Worm (Caenorhabditis elegans): ENCODE data around the gene ndnf-1.

Gene ndnf-1

DNA sequence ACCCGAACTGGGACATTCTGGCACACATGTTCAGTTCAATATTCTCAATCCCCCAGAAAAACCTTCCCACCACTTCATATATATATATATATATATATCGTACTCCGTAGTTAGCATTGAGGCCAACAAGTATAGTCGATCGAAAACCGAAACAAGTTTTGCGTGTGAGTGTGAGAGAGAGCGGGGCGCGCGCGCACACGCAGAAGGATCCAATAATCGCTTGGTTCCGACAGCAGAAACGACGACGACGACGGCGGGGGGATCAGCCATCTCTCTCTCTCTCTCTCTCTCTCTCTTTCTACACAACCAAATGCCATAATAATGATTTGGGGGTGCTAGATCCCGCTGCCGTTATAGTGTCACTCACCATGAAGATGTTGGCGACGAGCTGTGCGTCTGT lies 33.9 kb downstream of the ndnf-1 start:
- TF ChIP-seq unc-62 (GFP tag; optimal IDR thresholded peaks at IDR 0.05), result no peak

ce11 chrIV:2993278-2993899 lies 35.4 kb downstream of the ndnf-1 start:
- no peak for TF ChIP-seq unc-62 (GFP tag; optimal IDR thresholded peaks at IDR 0.05)

- TF ChIP-seq unc-62 (GFP tag; optimal IDR thresholded peaks at IDR 0.05), result no peak
These were observed 38.2 kb downstream of the ndnf-1 start for ce11 chrIV:2990519-2990918.

DNA sequence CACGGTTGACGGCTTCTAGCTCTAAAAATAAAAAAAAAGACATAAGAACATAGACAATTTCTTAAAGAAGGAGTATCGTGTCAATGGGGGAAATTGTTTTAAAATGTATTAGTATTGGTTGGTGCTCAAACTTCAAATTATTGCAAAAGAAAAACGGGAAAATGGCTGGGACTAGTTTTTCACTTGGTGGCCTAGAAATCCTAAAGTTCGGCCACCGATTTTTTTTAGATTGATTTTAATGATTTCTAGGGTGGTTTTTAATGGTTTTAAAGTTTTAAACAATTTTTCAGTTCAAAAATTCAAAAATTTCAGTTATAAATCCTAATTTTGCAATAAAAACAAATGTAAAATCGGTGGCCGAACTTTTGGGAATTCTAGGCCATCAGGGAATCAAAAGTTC lies 42.0 kb downstream of the ndnf-1 start:
- TF ChIP-seq unc-62 (GFP tag; optimal IDR thresholded peaks at IDR 0.05), result no peak

DNA sequence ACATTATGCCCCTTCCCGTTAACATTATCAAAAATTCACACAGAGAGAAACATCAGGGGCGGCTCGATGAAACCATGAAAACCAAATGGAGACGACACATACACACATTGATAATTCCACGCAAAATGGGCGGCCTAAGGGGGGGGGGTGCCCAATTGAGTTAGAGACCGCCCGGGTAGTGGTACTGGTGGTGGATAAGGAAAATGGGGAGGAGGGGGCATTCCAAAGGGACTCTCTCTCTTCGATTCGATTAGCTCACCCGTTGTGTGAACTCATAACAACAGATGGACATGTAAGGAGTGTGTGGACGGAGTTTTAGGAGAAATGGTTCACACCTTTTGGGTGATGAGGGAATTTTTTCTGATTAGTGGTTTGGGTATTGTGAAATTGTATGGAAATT lies 46.3 kb downstream of the ndnf-1 start:
- TF ChIP-seq unc-62 (GFP tag; optimal IDR thresholded peaks at IDR 0.05), result no peak

DNA sequence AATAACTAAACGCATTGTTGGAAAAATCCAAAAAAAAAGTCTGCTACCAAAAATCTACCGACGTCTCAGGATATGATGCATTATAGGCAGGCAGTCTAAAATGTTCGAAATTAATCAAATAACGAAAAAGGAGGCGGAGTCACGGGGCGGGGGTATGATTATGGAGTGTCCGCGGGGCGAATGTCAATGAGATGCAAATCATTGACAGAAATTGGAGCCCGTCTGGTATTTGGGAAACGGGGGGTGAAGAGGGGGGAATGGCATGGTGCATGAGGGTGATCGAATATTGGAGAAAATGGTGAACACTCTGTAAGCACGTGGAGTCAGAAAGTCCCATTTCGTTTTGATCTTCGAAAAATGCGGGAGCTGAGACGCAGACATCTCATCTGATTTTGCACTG lies 50.4 kb downstream of the ndnf-1 start, which contains the start of gene lad-2:
Gene lad-2 (minus strand): TSS at position 101 of the 400 bp plus-strand sequence.
- no peak for TF ChIP-seq unc-62 (GFP tag; optimal IDR thresholded peaks at IDR 0.05)
